Worm (Caenorhabditis elegans): ENCODE data around the gene srw-39.

- TF ChIP-seq lin-11 (tag; optimal IDR thresholded peaks at IDR 0.05) = no peak
- TF ChIP-seq lim-6 (tag; optimal IDR thresholded peaks at IDR 0.05) = no peak
These were observed 9.3 kb downstream of the srw-39 start for ce11 chrV:20162290-20163104.
